Fruit fly (Drosophila melanogaster): ENCODE measurements around the gene HtrA2.

HtrA2 gene

DNA sequence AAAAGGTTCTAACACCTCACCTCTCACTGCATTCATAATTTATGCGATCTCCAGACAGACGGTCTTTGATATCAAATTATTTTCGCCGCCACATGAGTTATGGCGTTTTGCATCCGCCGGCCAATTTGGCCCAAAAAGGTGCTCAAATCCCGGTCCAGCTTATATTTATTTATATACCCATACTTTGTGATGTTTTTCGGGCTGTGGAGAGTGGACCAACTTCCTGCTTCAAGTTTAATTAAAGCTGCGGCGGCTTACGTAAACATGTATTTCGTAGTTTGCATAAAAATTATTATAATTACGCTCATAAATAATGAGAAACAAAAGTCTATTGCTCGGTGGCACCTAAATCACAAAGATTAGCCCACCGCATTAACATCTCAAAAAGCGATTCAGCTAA, 46.3 kb downstream of the HtrA2 start:
- TF ChIP-seq ttk (optimal IDR thresholded peaks at IDR 0.05) (no peak), h (optimal IDR thresholded peaks at IDR 0.05) (no peak)

DNA sequence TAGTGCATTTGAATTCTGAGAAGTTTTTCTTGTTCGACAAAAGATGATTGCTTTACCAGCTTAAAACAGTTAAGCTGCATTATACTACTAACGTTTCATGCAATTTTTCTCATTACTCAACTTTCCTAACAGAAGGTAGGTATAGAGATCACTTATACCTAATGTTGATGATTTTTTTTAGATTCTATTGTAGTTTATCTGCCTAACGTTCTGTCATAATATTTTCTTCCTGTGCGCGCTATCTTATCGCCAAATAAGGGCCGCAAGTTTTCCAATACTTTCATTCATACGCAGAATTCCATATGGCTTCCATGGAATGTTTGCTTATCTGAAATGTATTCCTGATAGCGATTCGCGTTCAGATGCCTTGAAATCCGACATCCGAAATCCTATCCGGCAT, 47.1 kb downstream of the HtrA2 start:
- TF ChIP-seq ttk (optimal IDR thresholded peaks at IDR 0.05) (no peak), h (optimal IDR thresholded peaks at IDR 0.05) (no peak), psq (optimal IDR thresholded peaks at IDR 0.05) (no peak), Myc (optimal IDR thresholded peaks at IDR 0.05) (no peak), Sin3A (optimal IDR thresholded peaks at IDR 0.05) (no peak), insv (optimal IDR thresholded peaks at IDR 0.05) (no peak)

DNA sequence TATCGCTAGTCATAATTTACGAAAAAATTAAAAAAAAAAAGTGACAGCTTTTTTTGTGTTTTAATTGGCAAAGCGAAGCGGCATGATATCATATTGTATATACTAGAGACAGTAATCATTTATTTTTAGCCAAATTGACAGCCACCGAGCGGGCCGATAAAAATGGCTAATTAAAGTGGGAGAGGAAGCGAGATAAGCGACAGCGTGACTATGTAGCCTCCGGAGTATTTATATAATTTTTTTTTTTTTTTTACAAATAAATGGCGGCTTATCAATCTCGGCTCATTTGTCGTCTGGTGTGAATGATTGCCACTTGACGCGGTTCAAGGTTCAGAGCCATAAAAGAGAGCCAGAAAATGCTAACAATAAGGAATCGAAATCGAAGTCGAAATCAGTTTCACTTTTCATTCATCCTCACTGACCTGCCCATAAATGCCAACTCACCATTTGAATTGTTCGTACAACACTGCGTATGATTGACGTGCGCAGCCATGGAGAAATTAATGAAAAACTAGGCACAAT, 48.6 kb downstream of the HtrA2 start:
- no peak for TF ChIP-seq ttk (optimal IDR thresholded peaks at IDR 0.05)
- no peak for TF ChIP-seq Sin3A (optimal IDR thresholded peaks at IDR 0.05)
- TF ChIP-seq h (optimal IDR thresholded peaks at IDR 0.05) = no peak
- TF ChIP-seq Myc (optimal IDR thresholded peaks at IDR 0.05) = no peak
- no peak for TF ChIP-seq insv (optimal IDR thresholded peaks at IDR 0.05)
- no peak for TF ChIP-seq psq (optimal IDR thresholded peaks at IDR 0.05)

DNA sequence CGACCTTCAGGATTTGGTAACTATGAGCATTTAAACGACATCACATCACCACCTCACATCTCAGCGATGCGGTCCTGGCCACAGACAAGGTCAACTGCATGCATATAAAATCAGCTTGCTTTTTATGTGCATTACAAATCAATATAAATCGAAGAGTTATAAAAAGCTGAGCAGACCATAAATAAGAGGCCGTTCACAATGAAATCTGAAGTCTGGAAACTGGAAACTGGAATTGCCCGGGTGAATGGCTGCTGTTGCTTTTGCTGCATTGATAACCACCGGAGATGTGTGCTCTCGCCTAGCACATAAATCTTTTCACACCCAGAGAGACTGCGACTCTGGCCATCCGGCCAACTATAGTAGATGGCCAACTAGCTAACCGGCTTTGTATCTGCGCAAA, 49.2 kb downstream of the HtrA2 start:
- TF ChIP-seq Myc (optimal IDR thresholded peaks at IDR 0.05) = no peak
- no peak for TF ChIP-seq psq (optimal IDR thresholded peaks at IDR 0.05)
- no peak for TF ChIP-seq insv (optimal IDR thresholded peaks at IDR 0.05)
- no peak for TF ChIP-seq h (optimal IDR thresholded peaks at IDR 0.05)
- TF ChIP-seq ttk (optimal IDR thresholded peaks at IDR 0.05) = no peak
- no peak for TF ChIP-seq Sin3A (optimal IDR thresholded peaks at IDR 0.05)

DNA sequence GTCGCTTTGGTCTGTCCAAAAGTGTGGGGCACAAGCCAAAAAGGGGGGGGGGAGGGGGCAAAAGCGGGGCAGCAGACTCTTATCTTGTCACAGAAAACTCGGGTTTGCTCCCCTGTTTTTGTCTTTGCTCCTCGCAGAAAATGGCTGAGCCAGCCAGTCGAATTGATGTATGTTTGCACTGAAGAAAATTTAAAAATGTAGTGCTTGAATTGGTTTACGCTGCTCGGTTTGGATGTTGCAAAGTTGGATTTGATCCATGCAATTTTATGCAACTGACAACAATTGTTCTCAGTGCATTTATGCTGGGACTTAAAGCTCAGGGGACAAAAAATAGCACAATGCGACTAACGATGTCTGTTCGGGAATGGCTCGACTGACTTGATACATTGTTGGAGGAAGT, 51.2 kb downstream of the HtrA2 start:
- TF ChIP-seq ttk (optimal IDR thresholded peaks at IDR 0.05) (no peak), psq (optimal IDR thresholded peaks at IDR 0.05) (no peak), Sin3A (optimal IDR thresholded peaks at IDR 0.05) (no peak), Myc (optimal IDR thresholded peaks at IDR 0.05) (no peak), insv (optimal IDR thresholded peaks at IDR 0.05) (no peak), h (optimal IDR thresholded peaks at IDR 0.05) (no peak)
